Fruit fly (Drosophila melanogaster): Measurements from ENCODE around the gene CG31301.
A peak's percentile ranks its signal among the peaks of the same experiment; 100 is the strongest.

The CG31301 gene

DNA sequence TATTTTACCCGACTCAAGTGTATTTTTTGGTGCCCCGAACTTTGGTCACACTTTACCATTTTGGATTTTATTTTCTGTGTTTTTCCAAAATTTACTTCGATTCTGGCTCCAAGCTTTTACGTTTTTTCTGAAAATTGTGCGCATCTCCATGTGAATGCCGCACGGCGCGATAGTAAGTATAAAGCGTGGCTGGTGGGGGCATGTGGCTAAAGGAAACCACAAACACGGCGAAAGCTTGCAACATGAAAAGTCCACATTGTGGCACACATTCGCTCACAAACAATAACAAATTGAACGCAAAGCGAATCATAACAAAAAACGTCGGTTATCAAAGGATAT is 25.3 kb upstream of the CG31301 start, which contains the start of gene ear:
Gene ear (plus strand): TSS at position 10 of the 339 bp plus-strand sequence.
- TF ChIP-seq Hr78 (GFP tag; optimal IDR thresholded peaks at IDR 0.05) (no peak), Rel (GFP tag; optimal IDR thresholded peaks at IDR 0.05) (no peak), Rel (tag; optimal IDR thresholded peaks at IDR 0.05) (peak; percentile 14), Dif (GFP tag; optimal IDR thresholded peaks at IDR 0.05; ENCODE audit: partially characterized antibody) (no peak)

- no peak for TF ChIP-seq Dif (GFP tag; optimal IDR thresholded peaks at IDR 0.05; ENCODE audit: partially characterized antibody)
- no peak for TF ChIP-seq br (GFP tag; optimal IDR thresholded peaks at IDR 0.05)
- TF ChIP-seq Myc (optimal IDR thresholded peaks at IDR 0.05) = peak; percentile 66
- no peak for TF ChIP-seq CrebA (GFP tag; optimal IDR thresholded peaks at IDR 0.05; ENCODE audit: borderline replicate concordance)
- TF ChIP-seq Hnf4 (GFP tag; optimal IDR thresholded peaks at IDR 0.05) = no peak
- no peak for TF ChIP-seq Sp1 (GFP tag; optimal IDR thresholded peaks at IDR 0.05)
- no peak for TF ChIP-seq usp (GFP tag; optimal IDR thresholded peaks at IDR 0.05)
These were observed 17.8 kb upstream of the CG31301 start, which contains the start of the genes CG6236 and ea for dm6 chr3R:15328083-15328779. Gene CG6236 (minus strand): TSS chr3R:15328269. Gene ea (plus strand): TSS chr3R:15328729.

- TF ChIP-seq ey (GFP tag; optimal IDR thresholded peaks at IDR 0.05) (peak; percentile 28), sv (GFP tag; optimal IDR thresholded peaks at IDR 0.05) (no peak), woc (GFP tag; optimal IDR thresholded peaks at IDR 0.05) (no peak), br (GFP tag; optimal IDR thresholded peaks at IDR 0.05) (no peak), dsf (GFP tag; optimal IDR thresholded peaks at IDR 0.05; ENCODE audit: borderline replicate concordance) (no peak), h (GFP tag; optimal IDR thresholded peaks at IDR 0.05) (no peak), N (GFP tag; optimal IDR thresholded peaks at IDR 0.05) (no peak), Vsx2 (GFP tag; optimal IDR thresholded peaks at IDR 0.05; ENCODE audit: partially characterized antibody) (no peak), Hr78 (GFP tag; optimal IDR thresholded peaks at IDR 0.05) (no peak), Abd-B (GFP tag; optimal IDR thresholded peaks at IDR 0.05) (no peak), Hr83 (GFP tag; optimal IDR thresholded peaks at IDR 0.05; ENCODE audit: poor library complexity, severe bottlenecking) (peak; percentile 56), foxo (GFP tag; optimal IDR thresholded peaks at IDR 0.05) (no peak), CG32264 (GFP tag; optimal IDR thresholded peaks at IDR 0.05) (no peak), OdsH (GFP tag; optimal IDR thresholded peaks at IDR 0.05) (peak; percentile 8), HLH106 (tag; optimal IDR thresholded peaks at IDR 0.05) (peak; percentile 57), usp (GFP tag; optimal IDR thresholded peaks at IDR 0.05) (no peak), GATAd (GFP tag; optimal IDR thresholded peaks at IDR 0.05) (no peak)
These were observed 15.5 kb upstream of the CG31301 start, which contains the start of gene mRpL9 for dm6 chr3R:15330472-15330871. Gene mRpL9 (plus strand): TSS chr3R:15330738.

DNA sequence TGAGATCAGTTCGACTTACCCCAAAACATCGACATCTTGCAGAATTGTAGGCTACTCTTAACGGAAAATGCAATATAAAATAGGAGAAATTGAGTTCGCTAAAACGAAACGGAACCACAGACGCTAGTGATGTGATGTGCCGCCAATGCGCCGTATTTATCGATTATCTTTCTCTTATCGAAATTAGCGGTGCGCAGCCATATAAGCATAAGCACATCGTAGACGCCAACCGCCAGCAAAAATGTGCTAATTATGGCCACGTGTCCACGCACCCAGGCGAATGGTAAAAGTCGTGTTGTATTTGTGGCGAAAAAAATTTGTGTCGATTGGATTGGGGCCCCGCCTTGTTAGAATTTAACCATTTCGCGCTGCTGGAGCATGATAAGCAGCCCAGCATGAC is 13.0 kb upstream of the CG31301 start, which contains the start of the genes Fkbp39 and Cyfip:
Gene Fkbp39 (minus strand): TSS at position 140 of the 400 bp plus-strand sequence.
Gene Cyfip (plus strand): TSS at position 273 of the 400 bp plus-strand sequence.
- TF ChIP-seq GATAd (GFP tag; optimal IDR thresholded peaks at IDR 0.05) = no peak
- TF ChIP-seq dmrt93B (GFP tag; optimal IDR thresholded peaks at IDR 0.05) = no peak
- TF ChIP-seq Vsx2 (GFP tag; optimal IDR thresholded peaks at IDR 0.05; ENCODE audit: partially characterized antibody) = no peak
- no peak for TF ChIP-seq CG9705 (GFP tag; optimal IDR thresholded peaks at IDR 0.05)
- TF ChIP-seq Jra (GFP tag; optimal IDR thresholded peaks at IDR 0.05) = no peak
- TF ChIP-seq sv (GFP tag; optimal IDR thresholded peaks at IDR 0.05) = peak; percentile 21
- TF ChIP-seq psq (GFP tag; optimal IDR thresholded peaks at IDR 0.05) = peak; percentile 4
- no peak for TF ChIP-seq jim (GFP tag; optimal IDR thresholded peaks at IDR 0.05)
- TF ChIP-seq Sp1 (GFP tag; optimal IDR thresholded peaks at IDR 0.05) = peak; percentile 22
- TF ChIP-seq Abd-B (GFP tag; optimal IDR thresholded peaks at IDR 0.05) = no peak
- TF ChIP-seq Hr78 (GFP tag; optimal IDR thresholded peaks at IDR 0.05) = no peak
- no peak for TF ChIP-seq sage (GFP tag; optimal IDR thresholded peaks at IDR 0.05)
- TF ChIP-seq pan (optimal IDR thresholded peaks at IDR 0.05) = no peak
- no peak for TF ChIP-seq Dfd (GFP tag; optimal IDR thresholded peaks at IDR 0.05)
- TF ChIP-seq Hr83 (GFP tag; optimal IDR thresholded peaks at IDR 0.05; ENCODE audit: poor library complexity, severe bottlenecking) = peak; percentile 86
- no peak for TF ChIP-seq N (GFP tag; optimal IDR thresholded peaks at IDR 0.05)
- no peak for TF ChIP-seq CrebA (GFP tag; optimal IDR thresholded peaks at IDR 0.05; ENCODE audit: borderline replicate concordance)
- TF ChIP-seq Mio (GFP tag; optimal IDR thresholded peaks at IDR 0.05) = no peak
- TF ChIP-seq rgr (GFP tag; optimal IDR thresholded peaks at IDR 0.05) = no peak
- no peak for TF ChIP-seq Hnf4 (GFP tag; optimal IDR thresholded peaks at IDR 0.05)
- no peak for TF ChIP-seq brk (GFP tag; optimal IDR thresholded peaks at IDR 0.05)
- no peak for TF ChIP-seq CG32264 (GFP tag; optimal IDR thresholded peaks at IDR 0.05)
- peak; percentile 49 for TF ChIP-seq HLH106 (tag; optimal IDR thresholded peaks at IDR 0.05)
- no peak for TF ChIP-seq fru (GFP tag; optimal IDR thresholded peaks at IDR 0.05)
- no peak for TF ChIP-seq lola (GFP tag; optimal IDR thresholded peaks at IDR 0.05)
- no peak for TF ChIP-seq Dif (GFP tag; optimal IDR thresholded peaks at IDR 0.05; ENCODE audit: partially characterized antibody)
- no peak for TF ChIP-seq dsf (GFP tag; optimal IDR thresholded peaks at IDR 0.05; ENCODE audit: borderline replicate concordance)
- TF ChIP-seq h (GFP tag; optimal IDR thresholded peaks at IDR 0.05) = no peak
- TF ChIP-seq foxo (GFP tag; optimal IDR thresholded peaks at IDR 0.05) = no peak
- no peak for TF ChIP-seq usp (GFP tag; optimal IDR thresholded peaks at IDR 0.05)
- no peak for TF ChIP-seq Rel (GFP tag; optimal IDR thresholded peaks at IDR 0.05)
- TF ChIP-seq Rel (tag; optimal IDR thresholded peaks at IDR 0.05) = peak; percentile 47
- peak; percentile 79 for TF ChIP-seq Myc (optimal IDR thresholded peaks at IDR 0.05)
- no peak for TF ChIP-seq ey (GFP tag; optimal IDR thresholded peaks at IDR 0.05)
- TF ChIP-seq tai (GFP tag; optimal IDR thresholded peaks at IDR 0.05) = no peak
- TF ChIP-seq OdsH (GFP tag; optimal IDR thresholded peaks at IDR 0.05) = peak; percentile 37
- no peak for TF ChIP-seq br (GFP tag; optimal IDR thresholded peaks at IDR 0.05)
- TF ChIP-seq woc (GFP tag; optimal IDR thresholded peaks at IDR 0.05) = no peak
- no peak for TF ChIP-seq dl (GFP tag; optimal IDR thresholded peaks at IDR 0.05; ENCODE audit: insufficient read depth in 1 of 2, partially characterized antibody in 2 of 2)

Measured in whole organism, wandering third instar larva.